Worm (Caenorhabditis elegans) whole organism, L1 larva: ENCODE results near the gene csn-4.

Experiments used
- ama-1 ChIP-seq: fragments of 150-350 bp; optimal IDR thresholded peaks from 2 replicates; lab custom pipeline; 2014
- egl-27 ChIP-seq, 2 experiments: fragments of 150-350 bp in 1 of 2; sonication (generic microtip); optimal IDR thresholded peaks; 3 replicates each; lab custom pipeline; 2017 to 2018; ENCODE audit warnings: missing biosample characterization in 2 of 2, missing genetic modification characterization in 2 of 2, missing genetic modification reagents in 2 of 2
- nhr-76 ChIP-seq: sonication (generic microtip); optimal IDR thresholded peaks from 2 replicates; lab custom pipeline; 2017; ENCODE audit warnings: missing biosample characterization, missing genetic modification characterization
- xbp-1 ChIP-seq: sonication (generic microtip); optimal IDR thresholded peaks from 2 replicates; lab custom pipeline; 2016; ENCODE audit warnings: missing genetic modification characterization, missing compliant biosample characterization

DNA sequence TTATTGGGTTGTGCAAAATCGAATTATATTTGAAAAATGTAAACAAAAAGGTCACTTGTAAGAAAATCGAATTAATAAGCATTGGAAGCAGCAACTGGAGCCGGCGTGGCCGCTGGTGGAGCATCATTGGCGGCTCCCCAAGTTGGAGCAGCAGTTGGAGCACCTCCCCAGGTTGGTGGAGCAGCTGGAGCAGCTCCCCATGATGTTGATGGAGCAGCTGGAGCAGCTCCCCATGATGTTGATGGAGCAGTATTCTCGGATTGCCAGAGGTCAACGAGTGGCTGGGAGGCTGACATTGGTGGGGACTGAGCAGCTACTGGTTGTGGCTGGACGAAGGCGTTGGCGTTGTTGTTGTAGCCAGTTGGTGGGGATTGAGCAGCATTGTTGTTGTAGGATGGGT lies 34.7 kb upstream of the csn-4 start:
- no peak for TF ChIP-seq xbp-1 (tag; lab: Kevin White, UChicago)
- no peak for TF ChIP-seq ama-1 (lab: Kevin White, UChicago)
- TF ChIP-seq egl-27 (tag; optimal IDR thresholded peaks at IDR 0.05; lab: Kevin White, UChicago), result no peak
- TF ChIP-seq nhr-76 (tag; lab: Kevin White, UChicago), result no peak
